Worm (Caenorhabditis elegans) whole organism, mixed stage, embryonic: ENCODE measurements around the gene Y69A2AR.51.
A peak's percentile ranks its signal among the peaks of the same experiment; 100 is the strongest.

Experiments used
- M03D4.4 ChIP-seq: sonication (generic microtip); optimal IDR thresholded peaks from 2 replicates; lab custom pipeline; 2017; ENCODE audit warnings: mild to moderate bottlenecking, missing genetic modification characterization, missing compliant biosample characterization
- bed-3 ChIP-seq: fragments of 200-800 bp; sonication (Bioruptor generic); optimal IDR thresholded peaks from 3 replicates; lab custom pipeline; 2018; ENCODE audit warnings: mild to moderate bottlenecking, missing genetic modification characterization, moderate library complexity, missing compliant biosample characterization
- blmp-1 ChIP-seq: fragments of 150-350 bp; optimal IDR thresholded peaks from 2 replicates; lab custom pipeline; 2014; ENCODE audit warnings: missing biosample characterization, missing genetic modification characterization
- ceh-39 ChIP-seq: fragments of 150-350 bp; optimal IDR thresholded peaks from 2 replicates; lab custom pipeline; 2014; ENCODE audit warnings: missing biosample characterization, missing genetic modification characterization
- ceh-43 ChIP-seq: fragments of 200-800 bp; sonication (Bioruptor generic); optimal IDR thresholded peaks from 2 replicates; lab custom pipeline; 2018; ENCODE audit warnings: mild to moderate bottlenecking, missing genetic modification characterization, moderate library complexity, missing compliant biosample characterization
- ceh-83 ChIP-seq: fragments of 200-800 bp; sonication (Bioruptor generic); optimal IDR thresholded peaks from 2 replicates; lab custom pipeline; 2018; ENCODE audit warnings: mild to moderate bottlenecking, missing genetic modification characterization, missing compliant biosample characterization
- ces-1 ChIP-seq: fragments of 150-350 bp; optimal IDR thresholded peaks from 2 replicates; lab custom pipeline; 2014; ENCODE audit warnings: missing biosample characterization, missing genetic modification reagents, missing genetic modification characterization
- cnd-1 ChIP-seq: fragments of 200-800 bp; sonication (Bioruptor generic); optimal IDR thresholded peaks from 2 replicates; lab custom pipeline; 2018; ENCODE audit warnings: mild to moderate bottlenecking, missing genetic modification characterization, missing compliant biosample characterization
- drap-1 ChIP-seq: fragments of 200-800 bp; sonication (Bioruptor generic); optimal IDR thresholded peaks from 3 replicates; lab custom pipeline; 2018; ENCODE audit warnings: mild to moderate bottlenecking, missing genetic modification characterization, missing compliant biosample characterization
- elt-1 ChIP-seq: sonication (generic microtip); optimal IDR thresholded peaks from 2 replicates; lab custom pipeline; 2017; ENCODE audit warnings: missing genetic modification characterization, mild to moderate bottlenecking, missing compliant biosample characterization, antibody characterized with exemption, moderate library complexity, borderline replicate concordance; ENCODE audit not compliant: insufficient read depth
- elt-3 ChIP-seq: fragments of 150-350 bp; optimal IDR thresholded peaks from 2 replicates; lab custom pipeline; 2014; ENCODE audit warnings: missing biosample characterization, missing genetic modification characterization
- flh-1 ChIP-seq: fragments of 200-800 bp; sonication (Bioruptor generic); optimal IDR thresholded peaks from 2 replicates; lab custom pipeline; 2018; ENCODE audit warnings: mild to moderate bottlenecking, missing genetic modification characterization, moderate library complexity, missing compliant biosample characterization
- lin-13 ChIP-seq: fragments of 150-350 bp; optimal IDR thresholded peaks from 2 replicates; lab custom pipeline; 2014; ENCODE audit warnings: missing biosample characterization, missing genetic modification characterization
- lsy-2 ChIP-seq: fragments of 150-350 bp; optimal IDR thresholded peaks from 2 replicates; lab custom pipeline; 2014; ENCODE audit warnings: missing biosample characterization, missing genetic modification characterization
- mab-5 ChIP-seq: fragments of 150-350 bp; optimal IDR thresholded peaks from 2 replicates; lab custom pipeline; 2014; ENCODE audit warnings: missing biosample characterization, missing genetic modification characterization
- mep-1 ChIP-seq: fragments of 150-350 bp; optimal IDR thresholded peaks from 2 replicates; lab custom pipeline; 2017; ENCODE audit warnings: missing biosample characterization, missing genetic modification reagents, missing genetic modification characterization, inconsistent platforms
- mls-2 ChIP-seq: sonication (generic microtip); optimal IDR thresholded peaks from 2 replicates; lab custom pipeline; 2016; ENCODE audit warnings: mild to moderate bottlenecking, missing genetic modification characterization, moderate library complexity, missing compliant biosample characterization
- nhr-12 ChIP-seq: fragments of 150-350 bp; optimal IDR thresholded peaks from 2 replicates; lab custom pipeline; 2014; ENCODE audit warnings: missing biosample characterization, missing genetic modification characterization
- nhr-2 ChIP-seq: fragments of 150-350 bp; optimal IDR thresholded peaks from 2 replicates; lab custom pipeline; 2014; ENCODE audit warnings: missing biosample characterization, missing genetic modification characterization
- nhr-237 ChIP-seq: fragments of 150-350 bp; optimal IDR thresholded peaks from 2 replicates; lab custom pipeline; 2014; ENCODE audit warnings: missing biosample characterization, missing genetic modification characterization
- nhr-28 ChIP-seq: fragments of 150-350 bp; optimal IDR thresholded peaks from 2 replicates; lab custom pipeline; 2014; ENCODE audit warnings: missing biosample characterization, missing genetic modification characterization
- nhr-76 ChIP-seq: sonication (generic microtip); optimal IDR thresholded peaks from 2 replicates; lab custom pipeline; 2017; ENCODE audit warnings: missing biosample characterization, missing genetic modification characterization
- sem-2 ChIP-seq: fragments of 200-800 bp; sonication (Bioruptor generic); optimal IDR thresholded peaks from 2 replicates; lab custom pipeline; 2018; ENCODE audit warnings: mild to moderate bottlenecking, missing genetic modification characterization, missing compliant biosample characterization
- sptf-1 ChIP-seq: sonication (generic microtip); optimal IDR thresholded peaks from 2 replicates; lab custom pipeline; 2017; ENCODE audit warnings: mild to moderate bottlenecking, missing genetic modification characterization, moderate library complexity, missing compliant biosample characterization
- tbx-8 ChIP-seq: fragments of 200-800 bp; sonication (Bioruptor generic); optimal IDR thresholded peaks from 2 replicates; lab custom pipeline; 2018; ENCODE audit warnings: mild to moderate bottlenecking, missing genetic modification characterization, moderate library complexity, missing compliant biosample characterization
- unc-120 ChIP-seq: sonication (generic microtip); optimal IDR thresholded peaks from 2 replicates; lab custom pipeline; 2017; ENCODE audit warnings: missing genetic modification characterization, missing compliant biosample characterization; ENCODE audit not compliant: poor library complexity, severe bottlenecking
- unc-39 ChIP-seq: fragments of 150-350 bp; optimal IDR thresholded peaks from 2 replicates; lab custom pipeline; 2014; ENCODE audit warnings: missing biosample characterization, missing genetic modification characterization
- unc-62 ChIP-seq: fragments of 150-350 bp; optimal IDR thresholded peaks from 2 replicates; lab custom pipeline; 2014; ENCODE audit warnings: missing biosample characterization, missing genetic modification reagents, missing genetic modification characterization
- zip-8 ChIP-seq: fragments of 150-350 bp; optimal IDR thresholded peaks from 2 replicates; lab custom pipeline; 2014; ENCODE audit warnings: missing biosample characterization, missing genetic modification characterization
- ztf-11 ChIP-seq: fragments of 150-350 bp; optimal IDR thresholded peaks from 2 replicates; lab custom pipeline; 2014; ENCODE audit warnings: missing biosample characterization, missing genetic modification characterization

Y69A2AR.51 gene

DNA sequence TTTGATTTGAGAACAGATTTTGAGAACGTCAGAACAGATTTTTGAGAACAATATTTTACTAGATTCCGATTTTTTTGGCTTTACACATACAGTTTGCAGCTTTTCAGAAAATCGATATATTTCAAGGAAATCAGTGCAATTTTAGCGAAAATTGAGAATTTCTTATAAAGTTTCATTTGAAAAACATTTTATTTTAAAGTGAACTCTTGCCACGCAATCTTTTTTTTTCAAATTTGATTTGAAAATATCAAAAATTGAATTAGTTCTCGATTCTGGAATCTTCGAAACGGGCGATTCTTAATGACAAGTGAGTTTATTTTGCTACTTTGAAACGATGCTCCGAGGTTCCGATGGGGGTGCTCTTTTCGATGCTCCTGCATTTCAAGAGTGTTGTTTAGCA lies at the start of gene Y69A2AR.51:
Gene Y69A2AR.51, plus strand, starts transcription at position 301 of the 400 bp plus-strand sequence.
- TF ChIP-seq sptf-1 (tag; lab: Kevin White, UChicago) (no peak), flh-1 (GFP tag; lab: Kevin White, UChicago) (no peak), ztf-11 (tag; lab: Kevin White, UChicago) (no peak), elt-3 (tag; lab: Kevin White, UChicago) (no peak)

DNA sequence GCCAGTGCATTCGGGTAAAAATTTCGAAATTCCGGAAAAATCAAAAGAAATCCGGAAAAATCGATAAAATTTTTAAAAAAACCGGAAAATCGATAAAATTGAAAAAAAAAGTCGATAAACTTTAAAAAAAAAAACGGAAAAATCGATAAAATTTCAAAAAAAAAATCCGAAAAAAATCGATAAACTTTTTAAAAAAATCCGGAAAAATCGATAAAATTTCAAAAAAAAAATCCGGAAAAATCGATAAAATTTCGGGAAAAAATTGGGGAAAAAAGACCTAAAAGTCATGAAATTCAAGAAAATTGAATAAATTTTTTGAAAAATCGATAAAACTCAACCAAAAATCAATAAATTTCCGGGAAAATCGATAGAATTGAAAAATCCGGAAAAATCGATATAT lies 45.4 kb upstream of the Y69A2AR.51 start:
- TF ChIP-seq elt-1 (tag; lab: Kevin White, UChicago) (no peak), unc-120 (tag; lab: Kevin White, UChicago) (no peak), nhr-237 (no peak), flh-1 (GFP tag; lab: Kevin White, UChicago) (no peak), cnd-1 (tag; lab: Kevin White, UChicago) (no peak), lin-13 (no peak), tbx-8 (no peak), ceh-83 (GFP tag; lab: Kevin White, UChicago) (no peak), mab-5 (tag; lab: Kevin White, UChicago) (no peak), lsy-2 (tag; lab: Kevin White, UChicago) (no peak), nhr-12 (no peak), mep-1 (tag; lab: Kevin White, UChicago) (no peak), drap-1 (GFP tag; lab: Kevin White, UChicago) (no peak), sem-2 (no peak), unc-62 (GFP tag; lab: Kevin White, UChicago) (no peak), ces-1 (GFP tag; lab: Kevin White, UChicago) (no peak), nhr-76 (no peak), nhr-28 (tag; lab: Kevin White, UChicago) (no peak), mls-2 (tag; lab: Kevin White, UChicago) (no peak)

DNA sequence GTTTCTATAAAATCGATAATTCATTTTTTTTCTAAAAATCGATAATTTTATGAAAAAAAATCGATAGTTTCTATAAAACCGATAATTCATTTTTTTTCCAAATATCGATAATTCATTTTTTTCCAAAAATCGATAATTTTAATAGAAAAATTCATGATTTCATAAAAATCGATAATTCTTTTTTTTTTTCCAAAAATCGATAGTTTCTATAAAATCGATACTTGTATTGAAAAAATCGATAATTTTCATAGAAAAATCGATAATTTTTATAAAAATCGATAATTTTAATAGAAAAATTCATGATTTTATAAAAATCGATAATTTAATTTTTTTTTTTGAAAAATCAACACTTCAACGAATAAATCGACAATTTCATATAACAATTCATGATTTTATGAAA lies 42.9 kb upstream of the Y69A2AR.51 start:
- TF ChIP-seq unc-62 (GFP tag; lab: Kevin White, UChicago) (no peak), bed-3 (GFP tag; lab: Kevin White, UChicago) (no peak), cnd-1 (tag; lab: Kevin White, UChicago) (no peak), sptf-1 (tag; lab: Kevin White, UChicago) (no peak), elt-1 (tag; lab: Kevin White, UChicago) (no peak), M03D4.4 (no peak), nhr-76 (no peak), blmp-1 (no peak), unc-39 (no peak), mls-2 (tag; lab: Kevin White, UChicago) (no peak), lsy-2 (tag; lab: Kevin White, UChicago) (no peak)

DNA sequence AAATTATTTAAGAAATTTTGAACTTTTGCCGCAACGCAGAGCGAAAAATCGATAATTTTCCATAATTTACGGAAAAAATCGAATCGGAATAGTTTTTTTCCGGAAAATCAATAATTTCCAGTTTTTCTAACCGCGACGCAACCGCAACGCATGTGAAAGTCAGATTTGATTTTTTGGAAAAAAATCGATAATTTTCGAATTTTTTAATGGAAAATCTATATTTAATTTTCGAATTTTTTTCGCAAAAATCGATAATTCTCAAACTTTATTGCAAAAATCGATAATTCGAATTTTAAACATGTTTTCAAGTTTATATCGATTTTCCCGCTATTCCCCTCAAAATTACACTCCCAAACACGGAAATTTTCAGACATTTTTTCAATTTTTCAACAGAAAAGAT lies 41.9 kb upstream of the Y69A2AR.51 start:
- TF ChIP-seq ceh-83 (GFP tag; lab: Kevin White, UChicago) (no peak), M03D4.4 (no peak)
- TF ChIP-seq, all 35 proteins: peak for 0

DNA sequence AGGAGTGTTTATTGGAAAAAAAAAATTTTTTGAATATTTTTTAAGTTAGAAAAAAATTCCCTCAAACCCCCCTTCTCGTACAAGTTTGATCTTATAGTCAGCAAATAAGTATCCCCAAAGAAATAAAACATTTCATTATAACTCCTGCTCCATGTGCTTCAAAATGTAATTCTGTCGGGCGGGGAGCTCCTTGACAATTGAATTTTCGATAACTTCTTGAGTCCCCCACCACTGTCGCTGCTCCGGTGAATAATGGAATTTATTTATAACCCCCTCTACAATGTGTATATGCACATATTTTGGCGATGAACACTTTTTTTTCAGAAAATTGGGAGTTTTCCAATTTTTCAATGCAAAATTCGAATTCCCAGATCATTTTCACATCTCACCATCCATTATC lies 34.5 kb upstream of the Y69A2AR.51 start:
- peak; percentile 89 for TF ChIP-seq ces-1 (GFP tag; lab: Kevin White, UChicago)
- no peak for TF ChIP-seq unc-120 (tag; lab: Kevin White, UChicago)

DNA sequence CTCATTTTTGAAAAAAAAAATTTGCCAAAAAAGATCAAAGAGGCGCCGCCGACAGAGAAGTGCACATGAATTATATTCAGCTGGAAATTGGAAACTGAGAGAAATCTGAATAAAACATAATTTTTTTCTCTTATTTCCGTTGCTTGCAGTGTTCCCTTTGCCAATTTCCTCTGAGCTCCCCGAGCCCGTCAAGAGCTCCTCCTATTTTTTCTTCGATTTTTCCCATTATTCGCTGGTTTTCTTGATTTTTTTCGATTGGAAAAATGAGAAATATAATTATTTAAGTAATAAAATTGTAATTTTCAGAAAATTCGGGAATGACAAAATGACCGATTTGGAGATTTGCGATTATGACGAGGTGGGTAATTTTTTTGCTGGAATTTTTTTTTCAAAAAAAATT lies 30.2 kb upstream of the Y69A2AR.51 start, which contains the start of gene sprr-3:
Gene sprr-3, plus strand, starts transcription at position 301 of the 400 bp plus-strand sequence.
- TF ChIP-seq sem-2: no peak
- TF ChIP-seq mab-5 (tag; lab: Kevin White, UChicago): no peak
- TF ChIP-seq mep-1 (tag; lab: Kevin White, UChicago): no peak
- TF ChIP-seq bed-3 (GFP tag; lab: Kevin White, UChicago): no peak
- no peak for TF ChIP-seq nhr-76
- no peak for TF ChIP-seq ceh-39 (tag; lab: Kevin White, UChicago)
- TF ChIP-seq tbx-8: no peak
- TF ChIP-seq cnd-1 (tag; lab: Kevin White, UChicago): no peak
- TF ChIP-seq ceh-43 (GFP tag; lab: Kevin White, UChicago): no peak
- no peak for TF ChIP-seq unc-62 (GFP tag; lab: Kevin White, UChicago)
- TF ChIP-seq ces-1 (GFP tag; lab: Kevin White, UChicago): no peak
- TF ChIP-seq unc-120 (tag; lab: Kevin White, UChicago): no peak
- no peak for TF ChIP-seq nhr-2
- TF ChIP-seq sptf-1 (tag; lab: Kevin White, UChicago): no peak
- no peak for TF ChIP-seq drap-1 (GFP tag; lab: Kevin White, UChicago)
- no peak for TF ChIP-seq elt-3 (tag; lab: Kevin White, UChicago)
- no peak for TF ChIP-seq blmp-1
- TF ChIP-seq mls-2 (tag; lab: Kevin White, UChicago): no peak
- no peak for TF ChIP-seq zip-8 (tag; lab: Kevin White, UChicago)
- TF ChIP-seq nhr-237: no peak
- TF ChIP-seq, all 35 proteins: peak for 0
